Fruit fly (Drosophila melanogaster) whole organism, embryonic: Measurements from ENCODE around the gene CG9288.

Experiments
- CG10147 ChIP-seq: fragments of 200-800 bp; sonication (Bioruptor generic); optimal IDR thresholded peaks from 2 replicates; lab custom pipeline; 2019; ENCODE audit warnings: missing biosample characterization, mild to moderate bottlenecking, missing genetic modification characterization, moderate library complexity
- CG1024 ChIP-seq: fragments of 200-800 bp; sonication (Bioruptor generic); IDR thresholded peaks from 2 replicates; pipeline ENCODE4 v1.3.6; 2022; ENCODE audit warnings: missing biosample characterization, missing genetic modification characterization
- CG10366 ChIP-seq: fragments of 200-800 bp; sonication (Bioruptor generic); IDR thresholded peaks from 2 replicates; pipeline ENCODE4 v1.3.6; 2022; ENCODE audit warnings: missing biosample characterization, missing genetic modification characterization
- CG11456 ChIP-seq: fragments of 200-800 bp; sonication (Bioruptor generic); IDR thresholded peaks from 3 replicates; pipeline ENCODE4 v1.3.6; 2022; ENCODE audit warnings: missing biosample characterization, missing genetic modification characterization
- CG12942 ChIP-seq: fragments of 200-800 bp; sonication (Bioruptor generic); optimal IDR thresholded peaks from 3 replicates; lab custom pipeline; 2016; ENCODE audit warnings: missing biosample characterization, missing genetic modification characterization
- CG16779 ChIP-seq: fragments of 200-800 bp; sonication (Bioruptor generic); IDR thresholded peaks from 2 replicates; pipeline ENCODE4 v1.3.6; 2022; ENCODE audit warnings: missing biosample characterization, missing genetic modification characterization
- CG17328 ChIP-seq: fragments of 200-800 bp; sonication (Bioruptor generic); IDR thresholded peaks from 2 replicates; pipeline ENCODE4 v1.3.6; 2022; ENCODE audit warnings: missing biosample characterization, missing genetic modification characterization
- CG17912 ChIP-seq: fragments of 200-800 bp; sonication (Bioruptor generic); optimal IDR thresholded peaks from 2 replicates; lab custom pipeline; 2018; ENCODE audit warnings: missing biosample characterization, mild to moderate bottlenecking, missing genetic modification characterization
- CG2678 ChIP-seq: fragments of 200-800 bp; sonication (Bioruptor generic); optimal IDR thresholded peaks from 3 replicates; lab custom pipeline; 2019; ENCODE audit warnings: missing biosample characterization, mild to moderate bottlenecking, missing genetic modification characterization, moderate library complexity
- CG34376 ChIP-seq: fragments of 200-800 bp; sonication (Bioruptor generic); optimal IDR thresholded peaks from 2 replicates; lab custom pipeline; 2018; ENCODE audit warnings: missing biosample characterization, mild to moderate bottlenecking, missing genetic modification characterization
- CG3838 ChIP-seq: fragments of 200-800 bp; sonication (Bioruptor generic); optimal IDR thresholded peaks from 3 replicates; lab custom pipeline; 2016; ENCODE audit warnings: missing biosample characterization, missing genetic modification characterization
- CG4730 ChIP-seq: fragments of 200-800 bp; sonication (Bioruptor generic); IDR thresholded peaks from 2 replicates; pipeline ENCODE4 v1.3.6; 2022; ENCODE audit warnings: missing biosample characterization, missing genetic modification characterization
- CG4820 ChIP-seq: fragments of 200-800 bp; sonication (Bioruptor generic); optimal IDR thresholded peaks from 3 replicates; lab custom pipeline; 2016; ENCODE audit warnings: missing biosample characterization, missing genetic modification characterization
- CG9437 ChIP-seq: fragments of 200-800 bp; sonication (Bioruptor generic); optimal IDR thresholded peaks from 2 replicates; lab custom pipeline; 2018; ENCODE audit warnings: missing biosample characterization, mild to moderate bottlenecking, missing genetic modification characterization
- CrebB ChIP-seq: fragments of 200-800 bp; sonication (Bioruptor generic); optimal IDR thresholded peaks from 3 replicates; lab custom pipeline; 2018; ENCODE audit warnings: missing biosample characterization, mild to moderate bottlenecking, missing genetic modification characterization
- Dip2 ChIP-seq: fragments of 200-800 bp; sonication (Bioruptor generic); IDR thresholded peaks from 2 replicates; pipeline ENCODE4 v1.3.6; 2022; ENCODE audit warnings: missing biosample characterization, missing genetic modification characterization
- Doc2 ChIP-seq: fragments of 200-800 bp; sonication (Bioruptor generic); IDR thresholded peaks from 2 replicates; pipeline ENCODE4 v1.3.6; 2022; ENCODE audit warnings: missing biosample characterization, missing genetic modification characterization
- Mad ChIP-seq: fragments of 200-800 bp; sonication (Bioruptor generic); optimal IDR thresholded peaks from 2 replicates; lab custom pipeline; 2016; ENCODE audit warnings: missing biosample characterization, missing genetic modification characterization
- Meics ChIP-seq: fragments of 200-800 bp; sonication (Bioruptor generic); optimal IDR thresholded peaks from 2 replicates; lab custom pipeline; 2017; ENCODE audit warnings: missing biosample characterization, mild to moderate bottlenecking, missing genetic modification characterization
- Myb ChIP-seq: fragments of 200-800 bp; sonication (Bioruptor generic); optimal IDR thresholded peaks from 2 replicates; lab custom pipeline; 2016; ENCODE audit warnings: missing biosample characterization, missing genetic modification characterization
- Nf-YA ChIP-seq: fragments of 200-800 bp; sonication (Bioruptor generic); IDR thresholded peaks from 2 replicates; pipeline ENCODE4 v1.3.6; 2022; ENCODE audit warnings: missing biosample characterization, missing genetic modification characterization
- Oli ChIP-seq: fragments of 200-800 bp; sonication (Bioruptor generic); optimal IDR thresholded peaks from 2 replicates; lab custom pipeline; 2018; ENCODE audit warnings: missing biosample characterization, mild to moderate bottlenecking, missing genetic modification characterization, moderate library complexity
- Optix ChIP-seq: fragments of 200-800 bp; sonication (Bioruptor generic); IDR thresholded peaks from 3 replicates; pipeline ENCODE4 v1.3.6; 2022; ENCODE audit warnings: missing biosample characterization, missing genetic modification characterization
- Scr ChIP-seq: fragments of 200-800 bp; sonication (Bioruptor generic); IDR thresholded peaks from 2 replicates; pipeline ENCODE4 v1.3.6; 2022; ENCODE audit warnings: missing biosample characterization, missing genetic modification characterization; ENCODE audit not compliant: partially characterized antibody
- Trl ChIP-seq, 3 experiments: fragments of >200 bp in 2 of 3; fragments of 200-800 bp in 1 of 3; sonication (Bioruptor generic) in 1 of 3; optimal IDR thresholded peaks; 2 replicates in 1 of 3; 3 replicates in 2 of 3; lab custom pipeline; 2016 to 2017; ENCODE audit warnings: missing biosample characterization in 1 of 3, missing genetic modification characterization in 1 of 3
- ash1 ChIP-seq: fragments of 200-800 bp; sonication (Bioruptor generic); optimal IDR thresholded peaks from 2 replicates; lab custom pipeline; 2018; ENCODE audit warnings: missing biosample characterization, mild to moderate bottlenecking, missing genetic modification characterization
- bbx ChIP-seq: fragments of 200-800 bp; sonication (Bioruptor generic); IDR thresholded peaks from 2 replicates; pipeline ENCODE4 v1.3.6; 2022; ENCODE audit warnings: missing biosample characterization, missing genetic modification characterization; ENCODE audit not compliant: partially characterized antibody
- cad ChIP-seq: fragments of >200 bp; optimal IDR thresholded peaks from 2 replicates; lab custom pipeline; 2017; ENCODE audit warnings: missing biosample characterization, missing genetic modification characterization
- chinmo ChIP-seq: fragments of 200-800 bp; sonication (Bioruptor generic); IDR thresholded peaks from 4 replicates; pipeline ENCODE4 v1.3.6; 2022; ENCODE audit warnings: missing biosample characterization, missing genetic modification characterization; ENCODE audit not compliant: partially characterized antibody
- corto ChIP-seq: fragments of 200-800 bp; sonication (Bioruptor generic); optimal IDR thresholded peaks from 2 replicates; lab custom pipeline; 2016; ENCODE audit warnings: missing biosample characterization, mild to moderate bottlenecking, missing genetic modification characterization, moderate library complexity
- crc ChIP-seq: fragments of 200-800 bp; sonication (Bioruptor generic); optimal IDR thresholded peaks from 2 replicates; lab custom pipeline; 2016; ENCODE audit warnings: missing biosample characterization, missing genetic modification characterization
- dati ChIP-seq: fragments of 200-800 bp; sonication (Bioruptor generic); IDR thresholded peaks from 2 replicates; pipeline ENCODE4 v1.3.6; 2022; ENCODE audit warnings: missing biosample characterization, missing genetic modification characterization
- emc ChIP-seq: fragments of 200-800 bp; sonication (Bioruptor generic); optimal IDR thresholded peaks from 2 replicates; lab custom pipeline; 2016; ENCODE audit warnings: missing biosample characterization, missing genetic modification characterization
- exex ChIP-seq: fragments of 200-800 bp; sonication (Bioruptor generic); optimal IDR thresholded peaks from 4 replicates; lab custom pipeline; 2018; ENCODE audit warnings: missing biosample characterization, mild to moderate bottlenecking, missing genetic modification characterization, moderate library complexity
- fd96Cb ChIP-seq: fragments of 200-800 bp; sonication (Bioruptor generic); optimal IDR thresholded peaks from 2 replicates; lab custom pipeline; 2018; ENCODE audit warnings: missing biosample characterization, mild to moderate bottlenecking, missing genetic modification characterization, moderate library complexity
- fru ChIP-seq: fragments of >200 bp; optimal IDR thresholded peaks from 2 replicates; lab custom pipeline; 2017
- gro ChIP-seq: fragments of 200-800 bp; sonication (Bioruptor generic); optimal IDR thresholded peaks from 2 replicates; lab custom pipeline; 2016; ENCODE audit warnings: missing biosample characterization, missing genetic modification characterization
- jing ChIP-seq: fragments of 200-800 bp; sonication (Bioruptor generic); optimal IDR thresholded peaks from 2 replicates; lab custom pipeline; 2018; ENCODE audit warnings: missing biosample characterization, mild to moderate bottlenecking, missing genetic modification characterization
- ken ChIP-seq: fragments of 200-800 bp; sonication (Bioruptor generic); IDR thresholded peaks from 3 replicates; pipeline ENCODE4 v1.3.6; 2022; ENCODE audit warnings: missing biosample characterization, missing genetic modification characterization
- lbe ChIP-seq: fragments of 200-800 bp; sonication (Bioruptor generic); optimal IDR thresholded peaks from 2 replicates; lab custom pipeline; 2016; ENCODE audit warnings: missing biosample characterization, mild to moderate bottlenecking, missing genetic modification characterization
- lilli ChIP-seq: fragments of 200-800 bp; sonication (Bioruptor generic); optimal IDR thresholded peaks from 3 replicates; lab custom pipeline; 2016; ENCODE audit warnings: missing biosample characterization, missing genetic modification characterization
- luna ChIP-seq: fragments of 200-800 bp; sonication (Bioruptor generic); optimal IDR thresholded peaks from 2 replicates; lab custom pipeline; 2016; ENCODE audit warnings: missing biosample characterization, missing genetic modification characterization
- nerfin-1 ChIP-seq: fragments of 200-800 bp; sonication (Bioruptor generic); optimal IDR thresholded peaks from 3 replicates; lab custom pipeline; 2019; ENCODE audit warnings: missing biosample characterization, mild to moderate bottlenecking, missing genetic modification characterization, moderate library complexity
- pfk ChIP-seq: fragments of 200-800 bp; sonication (Bioruptor generic); optimal IDR thresholded peaks from 2 replicates; lab custom pipeline; 2018; ENCODE audit warnings: missing biosample characterization, mild to moderate bottlenecking, missing genetic modification characterization, moderate library complexity
- sisA ChIP-seq: fragments of 200-800 bp; sonication (Bioruptor generic); IDR thresholded peaks from 2 replicates; pipeline ENCODE4 v1.3.6; 2022; ENCODE audit warnings: missing biosample characterization, missing genetic modification characterization
- slou ChIP-seq: fragments of 200-800 bp; sonication (Bioruptor generic); optimal IDR thresholded peaks from 3 replicates; lab custom pipeline; 2016; ENCODE audit warnings: missing biosample characterization, missing genetic modification characterization
- sna ChIP-seq: fragments of 200-800 bp; sonication (Bioruptor generic); IDR thresholded peaks from 2 replicates; pipeline ENCODE4 v1.3.6; 2022; ENCODE audit warnings: missing biosample characterization, missing genetic modification characterization; ENCODE audit not compliant: partially characterized antibody
- tin ChIP-seq: fragments of 200-800 bp; sonication (Bioruptor generic); optimal IDR thresholded peaks from 3 replicates; lab custom pipeline; 2016; ENCODE audit warnings: missing biosample characterization, missing genetic modification characterization
- tll ChIP-seq, 2 experiments: fragments of 200-800 bp in 1 of 2; fragments of >200 bp in 1 of 2; sonication (Bioruptor generic) in 1 of 2; optimal IDR thresholded peaks; 2 replicates each; lab custom pipeline; 2017 to 2019; ENCODE audit warnings: missing biosample characterization in 2 of 2, missing genetic modification characterization in 2 of 2, mild to moderate bottlenecking in 1 of 2, moderate library complexity in 1 of 2
- twi ChIP-seq: fragments of 200-800 bp; optimal IDR thresholded peaks from 2 replicates; lab custom pipeline; 2019; ENCODE audit warnings: missing biosample characterization, mild to moderate bottlenecking, missing genetic modification characterization, moderate library complexity
- zen ChIP-seq: fragments of 200-800 bp; sonication (Bioruptor generic); optimal IDR thresholded peaks from 3 replicates; lab custom pipeline; 2018; ENCODE audit warnings: missing biosample characterization, mild to moderate bottlenecking, missing genetic modification characterization, moderate library complexity

CG9288 gene

dm6 chr3R:13812736-13813250, 33.4 kb downstream of the CG9288 start, which contains the start of the genes tal-1A, tal-2A, tal-3A and tal-AA (continued):
- TF ChIP-seq pfk (GFP tag; lab: Kevin White, UChicago): no peak
- TF ChIP-seq lilli: peak; percentile 16
- no peak for TF ChIP-seq zen (tag; lab: Kevin White, UChicago)
- TF ChIP-seq chinmo (GFP tag; lab: Robert Waterston, UW): peak; percentile 86; the same call in 2 of the 4 replicates
- no peak for TF ChIP-seq CG16779 (GFP tag; lab: Robert Waterston, UW)
- TF ChIP-seq Scr (GFP tag; lab: Robert Waterston, UW): peak; percentile 49; the same call in 1 of the 2 replicates
- TF ChIP-seq twi (tag; lab: Kevin White, UChicago): peak; percentile 19
- no peak for TF ChIP-seq Doc2 (GFP tag; lab: Robert Waterston, UW)
- TF ChIP-seq CG4730 (GFP tag; lab: Robert Waterston, UW): no peak
- TF ChIP-seq CG2678: no peak
- 0 out of 2 replicates have a peak, but pooled peaks have one; percentile 10 for TF ChIP-seq CG17328 (GFP tag; lab: Robert Waterston, UW)
- no peak for TF ChIP-seq nerfin-1 (tag; lab: Kevin White, UChicago)
- TF ChIP-seq sna (GFP tag; lab: Robert Waterston, UW): peak; percentile 76
- no peak for TF ChIP-seq Dip2 (GFP tag; lab: Robert Waterston, UW)
- no peak for TF ChIP-seq cad
- peak; percentile 87 for TF ChIP-seq lbe
- no peak for TF ChIP-seq Mad
- TF ChIP-seq Nf-YA (GFP tag; lab: Robert Waterston, UW): no peak; the same call in 1 of the 2 replicates
- TF ChIP-seq CrebB (tag; lab: Kevin White, UChicago): peak; percentile 10
- TF ChIP-seq CG1024 (GFP tag; lab: Robert Waterston, UW): no peak
- TF ChIP-seq slou (GFP tag; lab: Kevin White, UChicago): no peak
- TF ChIP-seq Meics (GFP tag; lab: Kevin White, UChicago): no peak
- no peak for TF ChIP-seq fd96Cb

- no peak for TF ChIP-seq ash1
- TF ChIP-seq CG11456 (GFP tag; lab: Robert Waterston, UW): no peak
- no peak for TF ChIP-seq dati (GFP tag; lab: Robert Waterston, UW)
- no peak for TF ChIP-seq corto (GFP tag; lab: Kevin White, UChicago)
- TF ChIP-seq gro (GFP tag; lab: Kevin White, UChicago): peak; percentile 11
- no peak for TF ChIP-seq sisA (GFP tag; lab: Robert Waterston, UW)
- no peak for TF ChIP-seq CG9437 (GFP tag; lab: Kevin White, UChicago)
- TF ChIP-seq jing (GFP tag; lab: Kevin White, UChicago): no peak
- no peak for TF ChIP-seq ken
- TF ChIP-seq luna (GFP tag; lab: Kevin White, UChicago): no peak
- no peak for TF ChIP-seq emc (GFP tag; lab: Kevin White, UChicago)
- no peak for TF ChIP-seq Myb (GFP tag; lab: Kevin White, UChicago)
- no peak for TF ChIP-seq CG12942
- TF ChIP-seq CG17912: no peak
- TF ChIP-seq Oli (tag; lab: Kevin White, UChicago): no peak
- TF ChIP-seq CG10147 (GFP tag; lab: Kevin White, UChicago): no peak
- TF ChIP-seq CG10366 (GFP tag; lab: Robert Waterston, UW): no peak
- no peak for TF ChIP-seq exex
- TF ChIP-seq CG1024 (GFP tag; lab: Robert Waterston, UW): no peak
- TF ChIP-seq tin: no peak
- TF ChIP-seq fru (lab: Kevin White, UChicago): no peak
- no peak for TF ChIP-seq CG4820 (GFP tag; lab: Kevin White, UChicago)
- no peak for TF ChIP-seq Optix (GFP tag; lab: Robert Waterston, UW)
- no peak for TF ChIP-seq CG3838
- no peak for TF ChIP-seq tll (GFP tag; optimal IDR thresholded peaks at IDR 0.05; lab: Kevin White, UChicago)
- peak; percentile 91 to 94 for TF ChIP-seq Trl (optimal IDR thresholded peaks at IDR 0.05; lab: Kevin White, UChicago)
- TF ChIP-seq Trl (GFP tag; optimal IDR thresholded peaks at IDR 0.05; lab: Kevin White, UChicago): no peak
- TF ChIP-seq crc (GFP tag; lab: Kevin White, UChicago): no peak
- TF ChIP-seq bbx (GFP tag; lab: Robert Waterston, UW): no peak
- peak; percentile 2 for TF ChIP-seq CG34376 (GFP tag; lab: Kevin White, UChicago)
These were observed 35.6 kb downstream of the CG9288 start for dm6 chr3R:13815022-13815440.
